Worm (Caenorhabditis elegans): ENCODE data around the gene F21D12.3.

Gene F21D12.3

DNA sequence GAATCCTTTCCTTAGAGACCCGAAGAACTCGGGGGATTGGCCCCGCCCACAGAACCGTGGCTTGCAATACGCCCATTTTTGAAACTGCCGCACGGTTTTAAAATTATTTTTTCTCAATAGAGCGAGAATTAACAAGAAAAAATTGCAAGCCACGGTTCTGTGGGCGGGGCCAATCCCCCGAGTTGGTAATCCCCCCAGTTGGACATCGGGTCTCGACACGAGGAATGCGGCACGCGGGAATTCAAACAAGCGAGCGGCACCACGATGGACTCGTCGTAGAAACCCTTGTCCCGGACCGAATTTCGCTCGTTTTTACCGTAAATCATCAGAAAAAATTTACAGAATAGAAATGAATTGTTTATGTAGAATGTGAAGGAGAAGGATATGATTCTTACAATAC lies 29.2 kb upstream of the F21D12.3 start:
- no peak for TF ChIP-seq dpff-1 (tag; optimal IDR thresholded peaks at IDR 0.05)
- TF ChIP-seq aptf-2 (GFP tag; conservative IDR thresholded peaks at IDR 0.05): 0 out of 2 replicates have a peak, but pooled peaks have one; percentile 22
- 0 out of 2 replicates have a peak, but pooled peaks have one; percentile 8 for TF ChIP-seq attf-3 (GFP tag; conservative IDR thresholded peaks at IDR 0.05)
- TF ChIP-seq madf-8 (GFP tag; conservative IDR thresholded peaks at IDR 0.05): peak; percentile 56; the same call in 1 of the 2 replicates
- peak; percentile 40 for TF ChIP-seq dpl-1 (GFP tag; optimal IDR thresholded peaks at IDR 0.05)
- TF ChIP-seq attf-5 (GFP tag; optimal IDR thresholded peaks at IDR 0.05): no peak
- TF ChIP-seq unc-130 (GFP tag; optimal IDR thresholded peaks at IDR 0.05): peak; percentile 42
- peak; percentile 58 for TF ChIP-seq ceh-91 (GFP tag; IDR thresholded peaks at IDR 0.05)
- TF ChIP-seq lin-54 (GFP tag; optimal IDR thresholded peaks at IDR 0.05): peak; percentile 77
- TF ChIP-seq die-1 (tag; optimal IDR thresholded peaks at IDR 0.05): no peak
- TF ChIP-seq nhr-80 (tag; optimal IDR thresholded peaks at IDR 0.05): no peak
- TF ChIP-seq rcor-1 (GFP tag; IDR thresholded peaks at IDR 0.05): peak; percentile 65
- no peak for TF ChIP-seq egl-44 (GFP tag; IDR thresholded peaks at IDR 0.05)
- no peak for TF ChIP-seq ceh-79 (tag; optimal IDR thresholded peaks at IDR 0.05)
- no peak for TF ChIP-seq rpc-1 (optimal IDR thresholded peaks at IDR 0.05)
- TF ChIP-seq rpc-1 (tag; optimal IDR thresholded peaks at IDR 0.05): no peak
- peak; percentile 3 for TF ChIP-seq snpc-4 (GFP tag; optimal IDR thresholded peaks at IDR 0.05)
- peak in 1 of 4 experiments; percentile 8 for TF ChIP-seq snpc-4 (tag; optimal IDR thresholded peaks at IDR 0.05)
- no peak for TF ChIP-seq snpc-3.4 (tag; optimal IDR thresholded peaks at IDR 0.05)
- no peak for TF ChIP-seq atf-7 (tag; optimal IDR thresholded peaks at IDR 0.05)
- peak; percentile 50 for TF ChIP-seq F49E8.2 (tag; optimal IDR thresholded peaks at IDR 0.05; ENCODE audit: insufficient read depth)
- TF ChIP-seq D2030.7 (GFP tag; IDR thresholded peaks at IDR 0.05): peak; percentile 55
- TF ChIP-seq madf-6 (GFP tag; IDR thresholded peaks at IDR 0.05): peak; percentile 79
- 0 out of 2 replicates have a peak, but pooled peaks have one; percentile 38 for TF ChIP-seq attf-6 (GFP tag; IDR thresholded peaks at IDR 0.05)
- no peak for TF ChIP-seq lir-1 (GFP tag; conservative IDR thresholded peaks at IDR 0.05)
- no peak for TF ChIP-seq lsy-27 (tag; optimal IDR thresholded peaks at IDR 0.05; ENCODE audit: borderline replicate concordance, insufficient read depth)
- no peak for TF ChIP-seq fkh-3 (tag; optimal IDR thresholded peaks at IDR 0.05)
- TF ChIP-seq let-526 (GFP tag; IDR thresholded peaks at IDR 0.05): no peak
- TF ChIP-seq him-1 (tag; optimal IDR thresholded peaks at IDR 0.05): no peak
- no peak for TF ChIP-seq ccch-3 (GFP tag; optimal IDR thresholded peaks at IDR 0.05)
- peak; percentile 76 for TF ChIP-seq F33H1.4 (GFP tag; IDR thresholded peaks at IDR 0.05)
- TF ChIP-seq efl-1 (GFP tag; optimal IDR thresholded peaks at IDR 0.05): peak; percentile 73
- TF ChIP-seq ceh-100 (GFP tag; IDR thresholded peaks at IDR 0.05): peak; percentile 70
- TF ChIP-seq dox-1 (GFP tag; IDR thresholded peaks at IDR 0.05): peak; percentile 33; the same call in 1 of the 2 replicates
- peak; percentile 30; the same call in 1 of the 2 replicates for TF ChIP-seq hmg-1.2 (GFP tag; IDR thresholded peaks at IDR 0.05)
- TF ChIP-seq mcd-1 (GFP tag; IDR thresholded peaks at IDR 0.05): peak; percentile 69
- 0 out of 2 replicates have a peak, but pooled peaks have one; percentile 16 for TF ChIP-seq pbrm-1 (GFP tag; IDR thresholded peaks at IDR 0.05)
- TF ChIP-seq hrde-1 (tag; optimal IDR thresholded peaks at IDR 0.05; ENCODE audit: borderline replicate concordance): no peak
- TF ChIP-seq xnd-1 (tag; optimal IDR thresholded peaks at IDR 0.05): peak; percentile 51
- no peak for TF ChIP-seq F22D6.2 (tag; optimal IDR thresholded peaks at IDR 0.05)
- TF ChIP-seq hsf-1 (GFP tag; IDR thresholded peaks at IDR 0.05): peak; percentile 23; the same call in 1 of the 2 replicates
- peak; percentile 30 for TF ChIP-seq ztf-18 (tag; optimal IDR thresholded peaks at IDR 0.05)
- peak; percentile 29; the same call in 1 of the 2 replicates for TF ChIP-seq egrh-3 (GFP tag; IDR thresholded peaks at IDR 0.05)
- TF ChIP-seq lsl-1 (GFP tag; optimal IDR thresholded peaks at IDR 0.05): peak; percentile 65

Measured in whole organism, young adult.